Worm (Caenorhabditis elegans): ENCODE measurements around the gene olrn-1.
A peak's percentile ranks its signal among the peaks of the same experiment; 100 is the strongest.

olrn-1 gene

DNA sequence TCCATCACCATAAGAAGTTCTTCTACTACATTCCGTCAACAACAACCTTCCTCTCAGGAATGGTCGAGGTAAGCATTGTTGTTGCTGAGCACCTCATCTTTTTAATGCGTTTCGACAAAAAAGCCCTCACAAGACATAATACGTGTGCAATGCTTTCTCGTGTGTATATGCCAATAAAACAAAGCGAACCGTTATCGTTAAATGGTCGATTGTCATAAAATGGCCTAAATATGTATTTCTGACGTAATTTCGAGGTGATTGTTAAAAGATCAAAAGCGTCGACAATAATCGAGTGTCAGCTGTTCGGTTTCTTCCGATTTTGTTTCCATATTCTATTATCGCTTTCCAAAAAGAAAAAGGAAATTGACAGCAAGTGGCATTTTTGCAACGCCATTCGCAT, 7.2 kb downstream of the olrn-1 start (continued):
- TF ChIP-seq tag-97 (GFP tag; IDR thresholded peaks at IDR 0.05) (no peak), mes-2 (tag; optimal IDR thresholded peaks at IDR 0.05; ENCODE audit: poor library complexity, severe bottlenecking) (no peak), Y105C5A.15 (GFP tag; IDR thresholded peaks at IDR 0.05) (no peak), tra-1 (GFP tag; IDR thresholded peaks at IDR 0.05) (peak; percentile 63), lin-1 (GFP tag; IDR thresholded peaks at IDR 0.05) (0 out of 2 replicates have a peak, but pooled peaks have one; percentile 39), nhr-102 (tag; optimal IDR thresholded peaks at IDR 0.05) (no peak), daf-16 (GFP tag; optimal IDR thresholded peaks at IDR 0.05) (no peak), daf-16 (tag; optimal IDR thresholded peaks at IDR 0.05) (peak; percentile 21), ztf-11 (tag; optimal IDR thresholded peaks at IDR 0.05) (no peak)

DNA sequence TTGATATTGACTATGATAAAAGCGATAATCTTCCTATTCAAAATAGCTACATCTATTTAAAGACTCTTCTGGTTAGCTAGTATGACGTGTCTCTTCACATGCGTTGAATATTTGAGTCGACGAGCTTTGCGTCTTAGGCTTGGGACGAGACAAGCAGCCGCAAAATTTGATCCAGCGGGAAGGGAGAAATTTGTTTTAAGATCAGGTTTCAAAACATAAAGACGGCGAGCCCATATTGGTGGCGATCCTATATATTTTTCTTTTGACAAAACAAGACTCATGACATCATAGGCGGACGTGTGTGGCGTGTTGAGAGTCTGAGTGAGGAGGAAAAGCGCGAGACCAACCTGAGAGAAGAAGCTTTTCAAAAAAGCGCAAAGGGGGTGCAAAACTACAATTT, 8.0 kb downstream of the olrn-1 start:
- TF ChIP-seq Y75B8A.6 (GFP tag; IDR thresholded peaks at IDR 0.05) (no peak), dmd-6 (GFP tag; IDR thresholded peaks at IDR 0.05) (0 out of 2 replicates have a peak, but pooled peaks have one; percentile 22)

DNA sequence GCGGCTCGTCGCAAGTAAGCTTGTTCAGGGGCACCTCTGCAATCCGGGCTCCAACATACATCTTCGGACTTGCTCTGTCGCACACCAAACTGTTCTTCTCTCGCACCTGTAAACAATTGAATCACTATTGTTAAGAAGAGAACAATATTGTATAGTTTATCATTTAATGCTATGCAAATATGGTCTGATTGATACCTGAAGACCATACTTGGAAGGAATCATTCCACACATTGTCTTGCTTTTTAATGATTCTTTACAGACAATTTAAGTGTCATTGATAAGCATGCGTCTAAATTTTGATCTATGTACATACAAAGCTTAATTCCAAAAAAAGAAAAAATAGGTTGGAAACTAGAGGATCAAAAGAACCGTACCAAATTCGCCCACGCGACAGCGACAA, 9.5 kb downstream of the olrn-1 start:
- TF ChIP-seq daf-16 (GFP tag; optimal IDR thresholded peaks at IDR 0.05) (no peak), daf-16 (tag; optimal IDR thresholded peaks at IDR 0.05) (peak; percentile 20), arid-1 (GFP tag; conservative IDR thresholded peaks at IDR 0.05) (no peak), nhr-28 (tag; optimal IDR thresholded peaks at IDR 0.05) (peak; percentile 1), Y75B8A.6 (GFP tag; IDR thresholded peaks at IDR 0.05) (no peak), ztf-11 (tag; optimal IDR thresholded peaks at IDR 0.05) (no peak), D1046.2 (GFP tag; IDR thresholded peaks at IDR 0.05) (0 out of 2 replicates have a peak, but pooled peaks have one; percentile 11), mxl-2 (GFP tag; conservative IDR thresholded peaks at IDR 0.05) (no peak), dmd-6 (GFP tag; IDR thresholded peaks at IDR 0.05) (peak; percentile 12; the same call in 1 of the 2 replicates)

- no peak for TF ChIP-seq lin-13 (GFP tag; optimal IDR thresholded peaks at IDR 0.05)
- no peak for TF ChIP-seq nhr-77 (tag; optimal IDR thresholded peaks at IDR 0.05)
- no peak for TF ChIP-seq set-16 (GFP tag; IDR thresholded peaks at IDR 0.05)
- TF ChIP-seq T20F7.1 (GFP tag; optimal IDR thresholded peaks at IDR 0.05) = no peak
- TF ChIP-seq hmg-1.1 (GFP tag; IDR thresholded peaks at IDR 0.05) = no peak
- no peak for TF ChIP-seq tag-97 (GFP tag; IDR thresholded peaks at IDR 0.05)
- TF ChIP-seq nhr-28 (tag; optimal IDR thresholded peaks at IDR 0.05) = no peak
- TF ChIP-seq Y75B8A.6 (GFP tag; IDR thresholded peaks at IDR 0.05) = no peak
- no peak for TF ChIP-seq ceh-20 (GFP tag; IDR thresholded peaks at IDR 0.05)
- no peak for TF ChIP-seq nhr-111 (GFP tag; optimal IDR thresholded peaks at IDR 0.05)
- no peak for TF ChIP-seq lin-29 (GFP tag; IDR thresholded peaks at IDR 0.05)
- no peak for TF ChIP-seq lim-7 (GFP tag; IDR thresholded peaks at IDR 0.05)
- no peak for TF ChIP-seq jun-1 (tag; optimal IDR thresholded peaks at IDR 0.05)
Observed at ce11 chrX:15547896-15548295, 10.4 kb downstream of the olrn-1 start.

- no peak for TF ChIP-seq hif-1 (tag; optimal IDR thresholded peaks at IDR 0.05)
- no peak for TF ChIP-seq zip-2 (tag; optimal IDR thresholded peaks at IDR 0.05)
- no peak for TF ChIP-seq F44E2.7 (GFP tag; IDR thresholded peaks at IDR 0.05)
- TF ChIP-seq Y48G9A.11 (GFP tag; IDR thresholded peaks at IDR 0.05) = no peak
- no peak for TF ChIP-seq Y105C5A.15 (GFP tag; IDR thresholded peaks at IDR 0.05)
- no peak for TF ChIP-seq ZK337.2 (GFP tag; IDR thresholded peaks at IDR 0.05)
- no peak for TF ChIP-seq nhr-102 (tag; optimal IDR thresholded peaks at IDR 0.05)
- no peak for TF ChIP-seq F49E8.2 (tag; optimal IDR thresholded peaks at IDR 0.05; ENCODE audit: borderline replicate concordance)
- TF ChIP-seq mxl-2 (GFP tag; conservative IDR thresholded peaks at IDR 0.05) = no peak
- TF ChIP-seq ceh-20 (GFP tag; IDR thresholded peaks at IDR 0.05) = no peak
- no peak for TF ChIP-seq unc-130 (GFP tag; optimal IDR thresholded peaks at IDR 0.05)
- TF ChIP-seq lim-7 (GFP tag; IDR thresholded peaks at IDR 0.05) = no peak
- no peak for TF ChIP-seq Y5F2A.4 (GFP tag; optimal IDR thresholded peaks at IDR 0.05)
- TF ChIP-seq egl-27 (tag; optimal IDR thresholded peaks at IDR 0.05) = no peak
- TF ChIP-seq nhr-10 (tag; optimal IDR thresholded peaks at IDR 0.05) = no peak
- no peak for TF ChIP-seq zfp-3 (GFP tag; conservative IDR thresholded peaks at IDR 0.05)
- TF ChIP-seq attf-4 (tag; optimal IDR thresholded peaks at IDR 0.05) = no peak
- TF ChIP-seq madf-9 (GFP tag; conservative IDR thresholded peaks at IDR 0.05) = no peak
Observed at ce11 chrX:15550769-15551168, 13.3 kb downstream of the olrn-1 start.

All from whole organism, L4 larva.